Worm (Caenorhabditis elegans): ENCODE results near the gene K04C2.5.
A peak's percentile ranks its signal among the peaks of the same experiment; 100 is the strongest.

Gene K04C2.5

DNA sequence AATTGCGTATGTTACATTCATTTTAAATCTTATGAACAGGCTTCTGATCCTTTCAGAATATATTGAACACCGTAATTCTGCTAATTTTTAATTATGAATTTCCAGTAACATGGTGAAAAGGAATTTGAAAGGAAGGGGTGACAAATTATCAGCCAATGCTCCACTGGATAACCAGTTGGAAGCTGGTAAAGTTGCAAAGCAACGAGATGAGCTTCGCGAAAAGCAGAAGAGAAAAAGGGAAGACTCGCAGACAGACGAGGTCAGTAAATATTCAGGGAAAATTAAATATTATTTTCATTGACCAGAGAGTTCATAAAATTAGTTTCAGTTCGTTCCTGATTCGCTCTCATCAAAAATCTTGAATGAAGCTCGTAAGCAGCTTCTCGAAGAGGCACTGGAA lies 40.4 kb upstream of the K04C2.5 start, which contains the start of gene byn-1:
Gene byn-1 (plus strand): TSS at position 106 of the 400 bp plus-strand sequence.
- TF ChIP-seq pha-4 (GFP tag; IDR thresholded peaks at IDR 0.05), result peak; percentile 54; the same call in 1 of the 2 replicates
- TF ChIP-seq pha-4 (tag; optimal IDR thresholded peaks at IDR 0.05), result no peak
- TF ChIP-seq lin-15B (tag; optimal IDR thresholded peaks at IDR 0.05), result no peak
- TF ChIP-seq Y48G9A.11 (GFP tag; IDR thresholded peaks at IDR 0.05), result peak; percentile 46; the same call in 1 of the 2 replicates
- peak; percentile 36 for TF ChIP-seq mes-2 (tag; optimal IDR thresholded peaks at IDR 0.05; ENCODE audit: poor library complexity, severe bottlenecking)
- TF ChIP-seq ztf-7 (tag; optimal IDR thresholded peaks at IDR 0.05), result no peak
- TF ChIP-seq Y105C5A.15 (GFP tag; IDR thresholded peaks at IDR 0.05), result 0 out of 2 replicates have a peak, but pooled peaks have one; percentile 9
- no peak for TF ChIP-seq mxl-3 (GFP tag; optimal IDR thresholded peaks at IDR 0.05)
- peak; percentile 47 for TF ChIP-seq ama-1 (optimal IDR thresholded peaks at IDR 0.05)
- TF ChIP-seq madf-5 (GFP tag; IDR thresholded peaks at IDR 0.05), result 0 out of 4 replicates have a peak, but pooled peaks of 1 of the 2 experiments have one; percentile 10
- TF ChIP-seq snpc-1.2 (GFP tag; IDR thresholded peaks at IDR 0.05), result peak; percentile 51; the same call in 1 of the 2 replicates
- no peak for TF ChIP-seq ceh-44 (GFP tag; IDR thresholded peaks at IDR 0.05)
- no peak for TF ChIP-seq cey-2 (tag; optimal IDR thresholded peaks at IDR 0.05; ENCODE audit: borderline replicate concordance, insufficient read depth)
- no peak for TF ChIP-seq daf-16 (GFP tag; optimal IDR thresholded peaks at IDR 0.05)
- TF ChIP-seq daf-16 (tag; optimal IDR thresholded peaks at IDR 0.05), result no peak
- TF ChIP-seq T26A8.4 (GFP tag; IDR thresholded peaks at IDR 0.05), result peak; percentile 40; the same call in 1 of the 2 replicates
- peak; percentile 34 for TF ChIP-seq F49E8.2 (tag; optimal IDR thresholded peaks at IDR 0.05; ENCODE audit: borderline replicate concordance)
- no peak for TF ChIP-seq gei-8 (GFP tag; optimal IDR thresholded peaks at IDR 0.05)
- peak; percentile 58 for TF ChIP-seq lin-38 (GFP tag; IDR thresholded peaks at IDR 0.05)
- TF ChIP-seq vab-7 (GFP tag; IDR thresholded peaks at IDR 0.05), result no peak
- no peak for TF ChIP-seq set-16 (GFP tag; IDR thresholded peaks at IDR 0.05)
- TF ChIP-seq unc-39 (tag; optimal IDR thresholded peaks at IDR 0.05), result no peak
- peak; percentile 8 for TF ChIP-seq duxl-1 (tag; optimal IDR thresholded peaks at IDR 0.05; ENCODE audit: poor library complexity)
- TF ChIP-seq jun-1 (tag; optimal IDR thresholded peaks at IDR 0.05), result no peak
- no peak for TF ChIP-seq zfp-3 (GFP tag; conservative IDR thresholded peaks at IDR 0.05)
- TF ChIP-seq daf-19 (GFP tag; conservative IDR thresholded peaks at IDR 0.05), result no peak
- no peak for TF ChIP-seq nhr-77 (tag; optimal IDR thresholded peaks at IDR 0.05)
- no peak for TF ChIP-seq zfp-2 (tag; optimal IDR thresholded peaks at IDR 0.05)

DNA sequence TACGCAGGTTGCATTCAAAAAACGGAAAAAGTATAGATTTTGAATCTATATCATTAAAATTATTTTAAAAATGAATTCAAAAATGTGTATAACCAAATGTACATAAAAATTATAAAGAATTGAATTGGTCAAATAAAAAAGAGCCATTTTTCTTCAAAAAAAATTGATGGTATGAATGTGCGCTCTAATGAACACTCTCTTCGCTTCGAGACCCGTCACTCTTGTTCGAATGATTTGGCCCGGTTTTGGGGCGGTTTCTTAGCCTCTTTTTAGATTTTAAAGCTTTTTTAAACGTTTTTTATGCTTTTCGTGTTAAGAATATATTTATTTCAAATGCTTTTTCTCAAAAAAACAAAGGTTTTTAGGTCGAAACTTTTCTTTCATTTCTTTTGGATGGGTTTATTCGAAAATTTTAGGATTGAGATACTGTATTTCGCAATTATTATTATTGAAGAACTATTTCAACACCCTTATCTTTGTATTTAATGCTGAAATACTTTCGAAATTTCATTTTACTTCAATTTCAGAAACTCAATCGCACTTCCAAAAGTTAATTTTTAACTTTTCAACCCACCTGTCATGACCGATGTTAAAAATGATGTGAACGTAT lies 38.2 kb upstream of the K04C2.5 start, which contains the start of gene inf-1:
Gene inf-1 (plus strand): TSS at position 577 of the 610 bp plus-strand sequence.
- TF ChIP-seq mdt-29 (GFP tag; IDR thresholded peaks at IDR 0.05) (no peak), attf-4 (tag; optimal IDR thresholded peaks at IDR 0.05) (no peak), fkh-10 (GFP tag; optimal IDR thresholded peaks at IDR 0.05) (peak; percentile 28), aly-2 (tag; optimal IDR thresholded peaks at IDR 0.05) (no peak), fos-1 (tag; optimal IDR thresholded peaks at IDR 0.05) (no peak), pha-4 (GFP tag; IDR thresholded peaks at IDR 0.05) (no peak), pha-4 (tag; optimal IDR thresholded peaks at IDR 0.05) (peak; percentile 29), dpl-1 (GFP tag; optimal IDR thresholded peaks at IDR 0.05) (peak; percentile 60), daf-16 (GFP tag; optimal IDR thresholded peaks at IDR 0.05) (no peak), daf-16 (tag; optimal IDR thresholded peaks at IDR 0.05) (peak; percentile 32), mes-2 (tag; optimal IDR thresholded peaks at IDR 0.05; ENCODE audit: poor library complexity, severe bottlenecking) (peak; percentile 65), T20F7.1 (GFP tag; optimal IDR thresholded peaks at IDR 0.05) (peak; percentile 49), lin-38 (GFP tag; IDR thresholded peaks at IDR 0.05) (peak; percentile 85), mep-1 (tag; optimal IDR thresholded peaks at IDR 0.05) (peak; percentile 48), hlh-30 (tag; optimal IDR thresholded peaks at IDR 0.05; ENCODE audit: insufficient read depth) (peak; percentile 25), nhr-77 (tag; optimal IDR thresholded peaks at IDR 0.05) (peak; percentile 10), dve-1 (tag; optimal IDR thresholded peaks at IDR 0.05; ENCODE audit: insufficient read depth) (peak; percentile 42), hif-1 (tag; optimal IDR thresholded peaks at IDR 0.05) (peak in 1 of 2 experiments; percentile 45), lsy-2 (tag; optimal IDR thresholded peaks at IDR 0.05) (peak in 1 of 2 experiments; percentile 82)

Data from whole organism, L4 larva.